Worm (Caenorhabditis elegans): Measurements from ENCODE around the gene Y50D4A.4.

Y50D4A.4 gene

DNA sequence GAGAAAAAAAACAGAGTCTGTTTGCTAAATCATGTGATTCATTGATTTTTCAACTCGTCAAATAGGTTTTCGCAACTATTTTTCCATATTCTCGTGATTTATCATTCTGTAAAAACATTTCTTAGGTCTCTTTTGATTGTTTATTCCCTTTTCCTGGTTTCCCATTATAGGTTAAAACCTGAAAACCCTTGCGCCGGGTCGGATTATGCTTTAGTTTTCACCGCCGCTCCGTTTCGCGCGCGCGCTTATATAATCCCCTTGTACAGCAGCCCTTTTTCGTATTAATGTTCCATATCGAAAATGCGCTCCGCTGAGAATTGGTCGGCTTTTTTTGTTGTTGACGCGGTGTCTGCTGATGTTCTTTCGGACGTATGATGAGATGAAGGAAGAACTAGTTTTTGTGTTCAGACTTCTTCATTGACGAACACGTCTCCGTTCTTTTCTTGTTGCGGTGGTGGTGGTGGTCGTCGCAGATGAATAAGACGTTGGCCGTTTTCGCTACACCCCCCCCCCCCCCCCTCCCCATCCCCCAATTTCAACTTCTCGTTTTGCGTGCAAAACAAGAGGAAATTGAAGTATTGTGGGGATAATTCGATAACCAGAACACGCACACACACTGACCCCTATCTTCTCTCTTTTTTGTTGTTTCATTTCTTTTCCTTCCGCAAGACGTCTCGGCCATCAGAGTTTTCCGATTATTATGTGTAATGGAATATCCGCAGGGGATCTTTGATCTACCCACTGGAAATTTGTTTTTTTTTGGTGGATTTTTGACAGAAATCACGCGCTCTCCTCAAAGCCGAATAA lies 41.3 kb downstream of the Y50D4A.4 start (continued):
- TF ChIP-seq tra-1 (GFP tag; IDR thresholded peaks at IDR 0.05) (peak; percentile 37; the same call in 1 of the 2 replicates), daf-16 (GFP tag; optimal IDR thresholded peaks at IDR 0.05) (no peak), daf-16 (tag; optimal IDR thresholded peaks at IDR 0.05) (no peak), nhr-42 (GFP tag; IDR thresholded peaks at IDR 0.05) (no peak), hif-1 (tag; optimal IDR thresholded peaks at IDR 0.05) (peak in 1 of 2 experiments; percentile 5), R02D3.7 (tag; optimal IDR thresholded peaks at IDR 0.05) (no peak)

DNA sequence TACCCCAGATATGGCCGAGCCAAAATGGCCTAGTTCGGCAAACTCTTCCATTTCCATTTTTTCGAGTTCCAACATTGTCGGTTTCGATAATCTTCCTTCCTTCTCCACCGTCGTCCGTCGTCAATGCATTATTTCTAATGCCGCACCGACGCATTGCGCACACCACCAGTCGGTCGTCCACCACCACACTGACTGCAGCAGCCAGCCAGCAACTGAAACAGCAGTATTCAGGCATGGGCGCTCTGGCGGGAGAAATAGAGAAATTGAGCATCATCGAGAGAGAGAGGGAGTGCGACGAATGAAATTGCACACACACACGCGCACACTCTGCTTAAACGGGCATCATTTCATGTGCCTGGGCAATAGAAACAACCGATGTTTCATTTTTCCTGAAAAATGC lies 42.0 kb downstream of the Y50D4A.4 start:
- no peak for TF ChIP-seq gei-8 (GFP tag; optimal IDR thresholded peaks at IDR 0.05)
- peak; percentile 78 for TF ChIP-seq hlh-11 (tag; optimal IDR thresholded peaks at IDR 0.05)
- TF ChIP-seq ces-1 (GFP tag; optimal IDR thresholded peaks at IDR 0.05): no peak
- no peak for TF ChIP-seq spr-1 (tag; optimal IDR thresholded peaks at IDR 0.05)
- peak; percentile 67 for TF ChIP-seq set-16 (GFP tag; IDR thresholded peaks at IDR 0.05)
- no peak for TF ChIP-seq lin-13 (GFP tag; optimal IDR thresholded peaks at IDR 0.05)
- no peak for TF ChIP-seq unc-130 (GFP tag; optimal IDR thresholded peaks at IDR 0.05)
- peak in 1 of 2 experiments; percentile 41 for TF ChIP-seq lsy-2 (tag; optimal IDR thresholded peaks at IDR 0.05)
- TF ChIP-seq hmg-1.1 (GFP tag; IDR thresholded peaks at IDR 0.05): peak; percentile 75
- no peak for TF ChIP-seq Y75B8A.6 (GFP tag; IDR thresholded peaks at IDR 0.05)
- no peak for TF ChIP-seq F26F4.8 (GFP tag; conservative IDR thresholded peaks at IDR 0.05)
- no peak; the same call in 1 of the 2 replicates for TF ChIP-seq lim-7 (GFP tag; IDR thresholded peaks at IDR 0.05)
- TF ChIP-seq dmd-9 (GFP tag; IDR thresholded peaks at IDR 0.05): peak; percentile 42; the same call in 1 of the 2 replicates
- TF ChIP-seq zip-2 (tag; optimal IDR thresholded peaks at IDR 0.05): no peak
- no peak for TF ChIP-seq ceh-28 (tag; optimal IDR thresholded peaks at IDR 0.05)
- no peak for TF ChIP-seq duxl-1 (tag; optimal IDR thresholded peaks at IDR 0.05; ENCODE audit: poor library complexity)
- no peak for TF ChIP-seq saeg-2 (GFP tag; IDR thresholded peaks at IDR 0.05)
- TF ChIP-seq fkh-10 (GFP tag; optimal IDR thresholded peaks at IDR 0.05): no peak
- peak; percentile 54 for TF ChIP-seq nhr-11 (tag; optimal IDR thresholded peaks at IDR 0.05)
- TF ChIP-seq hif-1 (tag; optimal IDR thresholded peaks at IDR 0.05): peak in 1 of 2 experiments; percentile 66
- TF ChIP-seq ama-1 (optimal IDR thresholded peaks at IDR 0.05): no peak
- TF ChIP-seq ctbp-1 (GFP tag; IDR thresholded peaks at IDR 0.05): peak; percentile 55; the same call in 1 of the 2 replicates
- no peak for TF ChIP-seq skn-1 (tag; optimal IDR thresholded peaks at IDR 0.05)
- no peak for TF ChIP-seq nhr-25 (tag; optimal IDR thresholded peaks at IDR 0.05; ENCODE audit: borderline replicate concordance, insufficient read depth)
- TF ChIP-seq dmd-6 (GFP tag; IDR thresholded peaks at IDR 0.05): peak; percentile 49
- TF ChIP-seq ceh-82 (tag; optimal IDR thresholded peaks at IDR 0.05): no peak
- TF ChIP-seq aha-1 (tag): no peak
- no peak for TF ChIP-seq lin-1 (GFP tag; IDR thresholded peaks at IDR 0.05)
- peak in 1 of 2 experiments; percentile 71 for TF ChIP-seq mdl-1 (tag; optimal IDR thresholded peaks at IDR 0.05)
- no peak for TF ChIP-seq Y48G9A.11 (GFP tag; IDR thresholded peaks at IDR 0.05)
- TF ChIP-seq F49E8.2 (tag; optimal IDR thresholded peaks at IDR 0.05; ENCODE audit: borderline replicate concordance): no peak
- TF ChIP-seq pha-4 (GFP tag; IDR thresholded peaks at IDR 0.05): no peak; the same call in 1 of the 2 replicates
- no peak for TF ChIP-seq pha-4 (tag; optimal IDR thresholded peaks at IDR 0.05)
- no peak; the same call in 1 of the 2 replicates for TF ChIP-seq mdt-29 (GFP tag; IDR thresholded peaks at IDR 0.05)
- no peak for TF ChIP-seq nhr-28 (tag; optimal IDR thresholded peaks at IDR 0.05)
- peak; percentile 5 for TF ChIP-seq dpl-1 (GFP tag; optimal IDR thresholded peaks at IDR 0.05)
- peak in 1 of 2 experiments; percentile 14 for TF ChIP-seq daf-16 (GFP tag; optimal IDR thresholded peaks at IDR 0.05)
- peak; percentile 52 for TF ChIP-seq daf-16 (tag; optimal IDR thresholded peaks at IDR 0.05)
- TF ChIP-seq mep-1 (tag; optimal IDR thresholded peaks at IDR 0.05): peak; percentile 65
- TF ChIP-seq lin-38 (GFP tag; IDR thresholded peaks at IDR 0.05): peak; percentile 22; the same call in 1 of the 2 replicates
- no peak for TF ChIP-seq dmd-8 (GFP tag; IDR thresholded peaks at IDR 0.05)
- TF ChIP-seq rbr-2 (tag; optimal IDR thresholded peaks at IDR 0.05): peak; percentile 67
- TF ChIP-seq nhr-42 (GFP tag; IDR thresholded peaks at IDR 0.05): no peak
- TF ChIP-seq daf-8 (GFP tag; IDR thresholded peaks at IDR 0.05): no peak
- TF ChIP-seq tag-97 (GFP tag; IDR thresholded peaks at IDR 0.05): no peak
- no peak for TF ChIP-seq nhr-48 (tag; optimal IDR thresholded peaks at IDR 0.05)

Measured in whole organism, L4 larva.